Worm (Caenorhabditis elegans) whole organism, L2 larva: ENCODE data around the gene srw-19.

Experiments
- blmp-1 ChIP-seq: sonication (generic microtip); optimal IDR thresholded peaks from 2 replicates; lab custom pipeline; 2017; ENCODE audit warnings: missing genetic modification characterization, mild to moderate bottlenecking, missing compliant biosample characterization, antibody characterized with exemption, moderate library complexity; ENCODE audit not compliant: insufficient read depth
- crh-2 ChIP-seq: sonication (generic microtip); optimal IDR thresholded peaks from 2 replicates; lab custom pipeline; 2017; ENCODE audit warnings: missing biosample characterization, missing genetic modification characterization
- dmd-4 ChIP-seq: sonication (generic microtip); optimal IDR thresholded peaks from 2 replicates; lab custom pipeline; 2017; ENCODE audit warnings: missing biosample characterization, missing genetic modification characterization
- nhr-12 ChIP-seq: fragments of 150-350 bp; optimal IDR thresholded peaks from 2 replicates; lab custom pipeline; 2014; ENCODE audit warnings: missing biosample characterization, missing genetic modification characterization
- snpc-4 ChIP-seq: fragments of 150-350 bp; optimal IDR thresholded peaks from 2 replicates; lab custom pipeline; 2014; ENCODE audit warnings: missing biosample characterization, missing genetic modification characterization
- zag-1 ChIP-seq: fragments of 150-350 bp; optimal IDR thresholded peaks from 2 replicates; lab custom pipeline; 2014; ENCODE audit warnings: missing biosample characterization, missing genetic modification characterization

DNA sequence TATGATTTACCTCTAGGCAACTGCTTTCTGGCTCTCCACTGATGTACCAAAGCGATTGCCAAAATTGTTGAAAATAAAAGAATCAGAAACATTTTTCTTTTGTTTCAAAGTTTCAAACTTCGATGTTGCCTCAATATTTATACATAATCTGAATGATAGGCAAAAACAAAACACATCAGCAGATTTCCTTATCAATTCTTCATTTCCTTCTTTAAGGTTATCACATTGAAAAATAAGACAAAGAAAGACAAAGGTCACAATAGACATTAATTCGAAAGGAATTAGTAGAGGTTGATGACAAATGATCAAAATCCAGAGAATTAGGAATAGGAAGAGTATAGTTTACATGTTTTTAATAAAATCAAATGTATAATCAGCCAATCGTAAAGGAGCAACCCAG is 9.8 kb upstream of the srw-19 start, which contains the start of gene cyp-34A2:
- TF ChIP-seq snpc-4 (no peak), crh-2 (tag; lab: Kevin White, UChicago) (no peak), zag-1 (tag; lab: Kevin White, UChicago) (no peak), nhr-12 (tag; lab: Kevin White, UChicago) (no peak), blmp-1 (tag; lab: Kevin White, UChicago) (no peak), dmd-4 (tag; lab: Kevin White, UChicago) (no peak)
